Worm (Caenorhabditis elegans): ENCODE data around the gene C55C3.4.

C55C3.4 gene

ce11 chrIV:5678044-5678443 lies at the start of gene C55C3.4:
TSS of gene C55C3.4 (minus strand) at chrIV:5678144.
- TF ChIP-seq ztf-29 (GFP tag; IDR thresholded peaks at IDR 0.05) (no peak), med-1 (GFP tag; optimal IDR thresholded peaks at IDR 0.05; ENCODE audit: insufficient read depth) (no peak), T22C8.4 (GFP tag; IDR thresholded peaks at IDR 0.05) (no peak), cog-1 (tag; optimal IDR thresholded peaks at IDR 0.05) (no peak)

DNA sequence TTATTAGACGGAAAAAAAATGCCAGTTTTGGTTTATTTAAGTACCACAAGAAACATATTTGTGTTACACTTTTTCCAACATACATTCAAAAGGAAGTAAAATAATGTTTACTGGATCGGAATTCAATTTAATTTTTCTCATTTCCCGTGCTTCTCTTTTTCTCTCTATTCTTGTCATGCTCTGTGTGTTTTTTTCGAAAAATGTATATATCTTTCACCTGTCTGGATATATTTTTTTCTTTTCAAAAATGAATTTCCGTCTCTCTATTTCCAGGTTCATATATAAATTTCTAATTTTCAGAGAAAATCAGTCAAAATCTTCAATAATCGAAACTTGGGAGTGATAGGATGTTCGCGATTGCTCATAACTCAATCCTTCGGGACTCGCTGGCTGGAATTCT lies 47.4 kb upstream of the C55C3.4 start, which contains the start of gene H35B03.1:
Gene H35B03.1, plus strand, starts transcription at position 301 of the 400 bp plus-strand sequence.
- TF ChIP-seq cog-1 (tag; optimal IDR thresholded peaks at IDR 0.05): no peak
- TF ChIP-seq ztf-23 (GFP tag; IDR thresholded peaks at IDR 0.05): no peak

ce11 chrIV:5723659-5724058 lies 45.7 kb upstream of the C55C3.4 start:
- no peak for TF ChIP-seq ztf-29 (GFP tag; IDR thresholded peaks at IDR 0.05)
- no peak for TF ChIP-seq ztf-23 (GFP tag; IDR thresholded peaks at IDR 0.05)
- no peak for TF ChIP-seq klf-2 (GFP tag; conservative IDR thresholded peaks at IDR 0.05)
- no peak for TF ChIP-seq tab-1 (GFP tag; IDR thresholded peaks at IDR 0.05)
- TF ChIP-seq cog-1 (tag; optimal IDR thresholded peaks at IDR 0.05): no peak
- no peak for TF ChIP-seq flt-1 (GFP tag; IDR thresholded peaks at IDR 0.05)
- TF ChIP-seq ref-1 (GFP tag; conservative IDR thresholded peaks at IDR 0.05): no peak
- TF ChIP-seq med-1 (GFP tag; optimal IDR thresholded peaks at IDR 0.05; ENCODE audit: insufficient read depth): no peak
- no peak for TF ChIP-seq T22C8.4 (GFP tag; IDR thresholded peaks at IDR 0.05)

- TF ChIP-seq tab-1 (GFP tag; IDR thresholded peaks at IDR 0.05): no peak
- no peak for TF ChIP-seq ref-1 (GFP tag; conservative IDR thresholded peaks at IDR 0.05)
- no peak for TF ChIP-seq klf-2 (GFP tag; conservative IDR thresholded peaks at IDR 0.05)
- TF ChIP-seq med-1 (GFP tag; optimal IDR thresholded peaks at IDR 0.05; ENCODE audit: insufficient read depth): no peak
- no peak for TF ChIP-seq ztf-29 (GFP tag; IDR thresholded peaks at IDR 0.05)
- TF ChIP-seq ztf-23 (GFP tag; IDR thresholded peaks at IDR 0.05): no peak
- TF ChIP-seq T22C8.4 (GFP tag; IDR thresholded peaks at IDR 0.05): no peak
- TF ChIP-seq cog-1 (tag; optimal IDR thresholded peaks at IDR 0.05): no peak
- no peak for TF ChIP-seq flt-1 (GFP tag; IDR thresholded peaks at IDR 0.05)
Observed at ce11 chrIV:5715341-5716112, 37.6 kb upstream of the C55C3.4 start.

- no peak for TF ChIP-seq T22C8.4 (GFP tag; IDR thresholded peaks at IDR 0.05)
- no peak for TF ChIP-seq cog-1 (tag; optimal IDR thresholded peaks at IDR 0.05)
- TF ChIP-seq ref-1 (GFP tag; conservative IDR thresholded peaks at IDR 0.05): no peak
- no peak for TF ChIP-seq tab-1 (GFP tag; IDR thresholded peaks at IDR 0.05)
- TF ChIP-seq med-1 (GFP tag; optimal IDR thresholded peaks at IDR 0.05; ENCODE audit: insufficient read depth): no peak
- TF ChIP-seq flt-1 (GFP tag; IDR thresholded peaks at IDR 0.05): no peak
- TF ChIP-seq ztf-29 (GFP tag; IDR thresholded peaks at IDR 0.05): no peak
- no peak for TF ChIP-seq klf-2 (GFP tag; conservative IDR thresholded peaks at IDR 0.05)
- TF ChIP-seq ztf-23 (GFP tag; IDR thresholded peaks at IDR 0.05): no peak
Observed at ce11 chrIV:5708796-5709195, 30.9 kb upstream of the C55C3.4 start, which contains the start of gene C55C3.1. TSS of gene C55C3.1 (plus strand) at chrIV:5709096.

- no peak for TF ChIP-seq med-1 (GFP tag; optimal IDR thresholded peaks at IDR 0.05; ENCODE audit: insufficient read depth)
- TF ChIP-seq ztf-29 (GFP tag; IDR thresholded peaks at IDR 0.05): no peak
- no peak for TF ChIP-seq T22C8.4 (GFP tag; IDR thresholded peaks at IDR 0.05)
- TF ChIP-seq ztf-23 (GFP tag; IDR thresholded peaks at IDR 0.05): no peak
- TF ChIP-seq klf-2 (GFP tag; conservative IDR thresholded peaks at IDR 0.05): no peak
- TF ChIP-seq flt-1 (GFP tag; IDR thresholded peaks at IDR 0.05): no peak
- TF ChIP-seq tab-1 (GFP tag; IDR thresholded peaks at IDR 0.05): no peak
- no peak for TF ChIP-seq ref-1 (GFP tag; conservative IDR thresholded peaks at IDR 0.05)
- TF ChIP-seq cog-1 (tag; optimal IDR thresholded peaks at IDR 0.05): no peak
Observed at ce11 chrIV:5706603-5707002, 28.7 kb upstream of the C55C3.4 start.

ce11 chrIV:5703917-5704316 lies 26.0 kb upstream of the C55C3.4 start:
- TF ChIP-seq klf-2 (GFP tag; conservative IDR thresholded peaks at IDR 0.05) (no peak), tab-1 (GFP tag; IDR thresholded peaks at IDR 0.05) (no peak), ztf-29 (GFP tag; IDR thresholded peaks at IDR 0.05) (no peak), T22C8.4 (GFP tag; IDR thresholded peaks at IDR 0.05) (no peak), cog-1 (tag; optimal IDR thresholded peaks at IDR 0.05) (no peak), med-1 (GFP tag; optimal IDR thresholded peaks at IDR 0.05; ENCODE audit: insufficient read depth) (no peak), flt-1 (GFP tag; IDR thresholded peaks at IDR 0.05) (no peak), ref-1 (GFP tag; conservative IDR thresholded peaks at IDR 0.05) (no peak)

DNA sequence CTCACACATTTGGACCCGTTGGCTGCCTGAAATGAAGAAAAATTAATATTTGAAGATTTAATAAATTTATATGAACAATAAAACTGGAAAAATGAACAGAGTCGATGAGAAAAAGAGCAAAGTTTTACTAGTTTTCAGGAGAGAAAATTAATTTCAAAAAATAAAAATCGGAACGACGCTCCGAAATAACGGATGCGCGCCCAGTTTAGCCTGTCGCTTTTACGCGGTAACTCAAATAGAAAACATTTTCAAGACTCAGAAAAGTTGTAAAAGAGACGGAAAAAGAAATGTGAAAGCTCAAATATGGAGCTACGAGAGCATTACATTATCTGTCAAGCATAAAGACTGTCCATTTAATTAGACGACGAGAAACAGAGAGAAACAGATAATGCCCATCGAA lies 25.5 kb upstream of the C55C3.4 start, which contains the start of the genes C55C3.73 and perm-5:
Gene C55C3.73, minus strand, starts transcription at position 9 of the 400 bp plus-strand sequence.
Gene perm-5, minus strand, starts transcription at position 26 of the 400 bp plus-strand sequence.
- TF ChIP-seq ref-1 (GFP tag; conservative IDR thresholded peaks at IDR 0.05): no peak
- no peak for TF ChIP-seq tab-1 (GFP tag; IDR thresholded peaks at IDR 0.05)
- TF ChIP-seq ztf-23 (GFP tag; IDR thresholded peaks at IDR 0.05): no peak
- no peak for TF ChIP-seq cog-1 (tag; optimal IDR thresholded peaks at IDR 0.05)
- TF ChIP-seq ztf-29 (GFP tag; IDR thresholded peaks at IDR 0.05): no peak
- no peak for TF ChIP-seq T22C8.4 (GFP tag; IDR thresholded peaks at IDR 0.05)
- no peak for TF ChIP-seq flt-1 (GFP tag; IDR thresholded peaks at IDR 0.05)
- TF ChIP-seq klf-2 (GFP tag; conservative IDR thresholded peaks at IDR 0.05): no peak
- no peak for TF ChIP-seq med-1 (GFP tag; optimal IDR thresholded peaks at IDR 0.05; ENCODE audit: insufficient read depth)

DNA sequence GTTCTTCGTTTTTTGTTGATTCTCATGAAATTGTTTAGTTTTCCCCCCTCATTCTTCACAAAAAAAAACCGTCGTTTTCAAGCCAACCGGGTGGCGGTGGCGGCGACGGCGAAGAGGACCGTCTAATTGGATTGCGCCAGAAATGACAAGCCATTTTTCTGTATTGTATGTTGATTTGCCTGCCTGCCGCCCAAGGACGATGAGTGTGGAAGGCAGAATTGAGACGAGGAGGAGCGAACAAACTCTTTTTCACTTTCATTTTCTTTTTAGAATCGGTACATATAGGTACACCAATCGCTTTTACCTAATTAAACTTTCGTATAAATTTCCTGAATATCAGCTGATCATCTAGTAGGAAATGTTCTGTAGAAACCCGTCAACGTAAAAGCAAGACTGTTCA lies 23.7 kb upstream of the C55C3.4 start:
- TF ChIP-seq klf-2 (GFP tag; conservative IDR thresholded peaks at IDR 0.05) (no peak), ztf-23 (GFP tag; IDR thresholded peaks at IDR 0.05) (no peak), med-1 (GFP tag; optimal IDR thresholded peaks at IDR 0.05; ENCODE audit: insufficient read depth) (no peak), tab-1 (GFP tag; IDR thresholded peaks at IDR 0.05) (no peak), cog-1 (tag; optimal IDR thresholded peaks at IDR 0.05) (no peak)

DNA sequence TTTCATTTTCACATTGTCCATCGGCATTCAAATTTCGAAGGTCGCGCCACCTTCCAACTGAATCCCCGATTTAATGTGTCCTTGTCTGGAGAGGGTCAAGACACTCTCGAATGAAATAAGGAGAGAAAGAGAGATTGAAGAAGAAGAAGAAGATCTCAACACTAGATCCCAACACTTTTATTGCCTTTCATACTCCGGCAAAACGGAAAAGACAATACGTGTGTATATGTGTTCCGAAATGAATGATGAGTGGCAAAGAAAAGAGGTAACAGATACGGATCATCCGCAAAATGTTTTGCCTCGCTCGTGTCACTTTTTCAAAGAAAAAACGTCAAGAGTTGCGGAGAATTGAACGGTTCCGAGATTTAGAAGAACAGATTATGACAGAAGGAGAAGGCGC lies 22.4 kb upstream of the C55C3.4 start:
- TF ChIP-seq T22C8.4 (GFP tag; IDR thresholded peaks at IDR 0.05) (no peak), ztf-29 (GFP tag; IDR thresholded peaks at IDR 0.05) (no peak)
